Worm (Caenorhabditis elegans) whole organism, young adult: ENCODE data around the gene srx-14.
A peak's percentile ranks its signal among the peaks of the same experiment; 100 is the strongest.

Source experiments
- B0019.2 ChIP-seq: fragments of 200-800 bp; sonication (Bioruptor generic); conservative IDR thresholded peaks from 2 replicates; pipeline ENCODE4 v1.3.6; 2022; ENCODE audit warnings: missing genetic modification reagents, missing genetic modification characterization, missing compliant biosample characterization
- C17E4.6 ChIP-seq: fragments of 200-800 bp; sonication (Bioruptor generic); IDR thresholded peaks from 2 replicates; pipeline ENCODE4 v1.3.6; 2022; ENCODE audit warnings: missing genetic modification reagents, missing genetic modification characterization, missing compliant biosample characterization
- F52B5.7 ChIP-seq: sonication (generic microtip); optimal IDR thresholded peaks from 2 replicates; lab custom pipeline; 2016; ENCODE audit warnings: mild to moderate bottlenecking, missing genetic modification characterization, missing compliant biosample characterization
- K12H6.12 ChIP-seq: fragments of 200-800 bp; sonication (Bioruptor generic); optimal IDR thresholded peaks from 2 replicates; lab custom pipeline; 2018; ENCODE audit warnings: mild to moderate bottlenecking, missing genetic modification characterization, missing compliant biosample characterization
- ZK185.1 ChIP-seq: sonication (generic microtip); optimal IDR thresholded peaks from 2 replicates; lab custom pipeline; 2016; ENCODE audit warnings: mild to moderate bottlenecking, missing genetic modification characterization, missing compliant biosample characterization; ENCODE audit not compliant: poor library complexity, severe bottlenecking
- atf-7 ChIP-seq: sonication (generic microtip); optimal IDR thresholded peaks from 2 replicates; lab custom pipeline; 2017; ENCODE audit warnings: mild to moderate bottlenecking, missing genetic modification characterization, missing compliant biosample characterization
- attf-3 ChIP-seq: fragments of 200-800 bp; sonication (Bioruptor generic); conservative IDR thresholded peaks from 2 replicates; pipeline ENCODE4 v1.3.6; 2022; ENCODE audit warnings: missing genetic modification reagents, missing genetic modification characterization, missing compliant biosample characterization
- attf-6 ChIP-seq: fragments of 200-800 bp; sonication (Bioruptor generic); IDR thresholded peaks from 2 replicates; pipeline ENCODE4 v1.3.6; 2022; ENCODE audit warnings: missing genetic modification reagents, missing genetic modification characterization, missing compliant biosample characterization
- bed-1 ChIP-seq: fragments of 200-800 bp; sonication (Bioruptor generic); IDR thresholded peaks from 2 replicates; pipeline ENCODE4 v1.3.6; 2022; ENCODE audit warnings: missing genetic modification reagents, missing genetic modification characterization, missing compliant biosample characterization
- ccch-3 ChIP-seq: fragments of 200-800 bp; sonication (Bioruptor generic); optimal IDR thresholded peaks from 2 replicates; lab custom pipeline; 2018; ENCODE audit warnings: mild to moderate bottlenecking, missing genetic modification characterization, missing compliant biosample characterization
- ceh-91 ChIP-seq: fragments of 200-800 bp; sonication (Bioruptor generic); IDR thresholded peaks from 2 replicates; pipeline ENCODE4 v1.3.6; 2022; ENCODE audit warnings: missing genetic modification reagents, missing genetic modification characterization, missing compliant biosample characterization
- dpff-1 ChIP-seq: sonication (generic microtip); optimal IDR thresholded peaks from 2 replicates; lab custom pipeline; 2017; ENCODE audit warnings: mild to moderate bottlenecking, missing genetic modification characterization, missing compliant biosample characterization
- ekl-4 ChIP-seq: fragments of 200-800 bp; sonication (Bioruptor generic); IDR thresholded peaks from 2 replicates; pipeline ENCODE4 v1.3.6; 2022; ENCODE audit warnings: missing genetic modification reagents, missing genetic modification characterization, missing compliant biosample characterization
- ets-4 ChIP-seq: fragments of 200-800 bp; sonication (Bioruptor generic); optimal IDR thresholded peaks from 2 replicates; lab custom pipeline; 2018; ENCODE audit warnings: mild to moderate bottlenecking, missing genetic modification characterization, missing compliant biosample characterization
- hlh-26 ChIP-seq: fragments of 200-800 bp; sonication (Bioruptor generic); conservative IDR thresholded peaks from 2 replicates; pipeline ENCODE4 v1.3.6; 2022; ENCODE audit warnings: missing genetic modification reagents, missing genetic modification characterization, missing compliant biosample characterization
- hmg-1.2 ChIP-seq: fragments of 200-800 bp; sonication (Bioruptor generic); IDR thresholded peaks from 2 replicates; pipeline ENCODE4 v1.3.6; 2022; ENCODE audit warnings: missing genetic modification reagents, missing genetic modification characterization, missing compliant biosample characterization
- hrde-1 ChIP-seq: sonication (generic microtip); optimal IDR thresholded peaks from 2 replicates; lab custom pipeline; 2016; ENCODE audit warnings: missing genetic modification characterization, mild to moderate bottlenecking, missing compliant biosample characterization, moderate library complexity, missing genotype, missing genetic modification reagents, borderline replicate concordance
- hsf-1 ChIP-seq: fragments of 200-800 bp; sonication (Bioruptor generic); IDR thresholded peaks from 2 replicates; pipeline ENCODE4 v1.3.6; 2022; ENCODE audit warnings: missing genetic modification reagents, missing genetic modification characterization, missing compliant biosample characterization
- let-526 ChIP-seq: fragments of 200-800 bp; sonication (Bioruptor generic); IDR thresholded peaks from 2 replicates; pipeline ENCODE4 v1.3.6; 2022; ENCODE audit warnings: missing genetic modification reagents, missing genetic modification characterization, missing compliant biosample characterization
- lin-35 ChIP-seq, 3 experiments: fragments of 150-350 bp in 2 of 3; sonication (generic microtip) in 1 of 3; optimal IDR thresholded peaks; 2 replicates each; lab custom pipeline; 2014 to 2018; ENCODE audit warnings: missing biosample characterization in 3 of 3, missing genetic modification characterization in 3 of 3, missing genetic modification reagents in 3 of 3
- lsy-27 ChIP-seq: sonication (generic microtip); optimal IDR thresholded peaks from 2 replicates; lab custom pipeline; 2017; ENCODE audit warnings: missing genetic modification characterization, mild to moderate bottlenecking, missing compliant biosample characterization, antibody characterized with exemption, missing genotype, borderline replicate concordance; ENCODE audit not compliant: insufficient read depth
- mxl-1 ChIP-seq: sonication (generic microtip); optimal IDR thresholded peaks from 2 replicates; lab custom pipeline; 2016; ENCODE audit warnings: missing genetic modification characterization, missing compliant biosample characterization
- nfyb-1 ChIP-seq: fragments of 200-800 bp; sonication (Bioruptor generic); IDR thresholded peaks from 2 replicates; pipeline ENCODE4 v1.3.6; 2022; ENCODE audit warnings: missing genetic modification reagents, missing genetic modification characterization, missing compliant biosample characterization
- nhr-120 ChIP-seq: fragments of 200-800 bp; sonication (Bioruptor generic); IDR thresholded peaks from 2 replicates; pipeline ENCODE4 v1.3.6; 2022; ENCODE audit warnings: missing genetic modification characterization, missing compliant biosample characterization
- nhr-27 ChIP-seq: fragments of 200-800 bp; sonication (Bioruptor generic); optimal IDR thresholded peaks from 2 replicates; lab custom pipeline; 2018; ENCODE audit warnings: mild to moderate bottlenecking, missing genetic modification characterization, moderate library complexity, missing compliant biosample characterization
- nhr-80 ChIP-seq: sonication (generic microtip); optimal IDR thresholded peaks from 2 replicates; lab custom pipeline; 2016; ENCODE audit warnings: missing genetic modification characterization, missing compliant biosample characterization
- rpc-1 ChIP-seq, 2 experiments: fragments of 150-350 bp in 1 of 2; sonication (generic microtip) in 1 of 2; optimal IDR thresholded peaks; 2 replicates each; lab custom pipeline; 2014 to 2018; ENCODE audit warnings: missing biosample characterization in 1 of 2, missing genetic modification characterization in 1 of 2, missing genetic modification reagents in 1 of 2, missing genotype in 1 of 2
- somi-1 ChIP-seq: fragments of 200-800 bp; sonication (Bioruptor generic); optimal IDR thresholded peaks from 2 replicates; lab custom pipeline; 2018; ENCODE audit warnings: mild to moderate bottlenecking, missing genetic modification characterization, missing compliant biosample characterization
- sptf-2 ChIP-seq: fragments of 200-800 bp; sonication (Bioruptor generic); optimal IDR thresholded peaks from 2 replicates; lab custom pipeline; 2018; ENCODE audit warnings: mild to moderate bottlenecking, missing genetic modification characterization, missing compliant biosample characterization
- tbp1 ChIP-seq: fragments of 200-800 bp; sonication (Bioruptor generic); optimal IDR thresholded peaks from 2 replicates; lab custom pipeline; 2018; ENCODE audit warnings: mild to moderate bottlenecking, missing genetic modification characterization, missing compliant biosample characterization
- zim-3 ChIP-seq: sonication (generic microtip); optimal IDR thresholded peaks from 2 replicates; lab custom pipeline; 2017; ENCODE audit warnings: mild to moderate bottlenecking, missing genetic modification characterization, moderate library complexity, missing compliant biosample characterization
- ztf-26 ChIP-seq: sonication (generic microtip); optimal IDR thresholded peaks from 2 replicates; lab custom pipeline; 2017; ENCODE audit warnings: missing genetic modification characterization, missing compliant biosample characterization
- ztf-6 ChIP-seq: fragments of 200-800 bp; sonication (Bioruptor generic); IDR thresholded peaks from 2 replicates; pipeline ENCODE4 v1.3.6; 2022; ENCODE audit warnings: missing genetic modification reagents, missing genetic modification characterization, missing compliant biosample characterization

Gene srx-14

ce11 chrIV:1157928-1158327 is 44.4 kb upstream of the srx-14 start, which contains the start of gene C50A2.3:
Gene C50A2.3, minus strand, starts transcription at chrIV:1158028.
- TF ChIP-seq sptf-2 (GFP tag; lab: Kevin White, UChicago) (no peak), bed-1 (no peak), hlh-26 (no peak), nfyb-1 (GFP tag; lab: Robert Waterston, UW) (no peak), ztf-6 (GFP tag; lab: Robert Waterston, UW) (no peak), ceh-91 (GFP tag; lab: Robert Waterston, UW) (no peak), ekl-4 (no peak), lsy-27 (tag; lab: Kevin White, UChicago) (no peak), dpff-1 (tag; lab: Kevin White, UChicago) (no peak), F52B5.7 (no peak), K12H6.12 (tag; lab: Kevin White, UChicago) (no peak), somi-1 (GFP tag; lab: Kevin White, UChicago) (no peak), mxl-1 (no peak), ZK185.1 (no peak)

- peak; percentile 29; the same call in 1 of the 2 replicates for TF ChIP-seq hmg-1.2 (GFP tag; lab: Robert Waterston, UW)
- no peak for TF ChIP-seq hsf-1 (GFP tag; lab: Robert Waterston, UW)
- TF ChIP-seq lin-35 (GFP tag; optimal IDR thresholded peaks at IDR 0.05; lab: Kevin White, UChicago), result no peak
- TF ChIP-seq attf-3 (GFP tag; lab: Robert Waterston, UW), result no peak
- TF ChIP-seq ztf-26 (tag; lab: Kevin White, UChicago), result no peak
- no peak for TF ChIP-seq nhr-80
Observed at ce11 chrIV:1155206-1155605, 41.7 kb upstream of the srx-14 start.

ce11 chrIV:1153695-1154094 is 40.2 kb upstream of the srx-14 start:
- TF ChIP-seq hsf-1 (GFP tag; lab: Robert Waterston, UW), result peak; percentile 92

- TF ChIP-seq rpc-1 (optimal IDR thresholded peaks at IDR 0.05; lab: Kevin White, UChicago), result peak; percentile 8
- peak; percentile 61 for TF ChIP-seq rpc-1 (tag; optimal IDR thresholded peaks at IDR 0.05; lab: Kevin White, UChicago)
- no peak for TF ChIP-seq nfyb-1 (GFP tag; lab: Robert Waterston, UW)
- TF ChIP-seq tbp1 (GFP tag; lab: Kevin White, UChicago), result peak; percentile 42
- TF ChIP-seq nhr-80, result peak; percentile 39
Observed at ce11 chrIV:1148425-1149151, 35.0 kb upstream of the srx-14 start.

ce11 chrIV:1147594-1147993 is 34.1 kb upstream of the srx-14 start:
- TF ChIP-seq atf-7 (tag; lab: Kevin White, UChicago) (no peak), hrde-1 (no peak), zim-3 (tag; lab: Kevin White, UChicago) (no peak), hsf-1 (GFP tag; lab: Robert Waterston, UW) (no peak), nhr-27 (tag; lab: Kevin White, UChicago) (no peak), nhr-80 (peak; percentile 71), ztf-26 (tag; lab: Kevin White, UChicago) (no peak), K12H6.12 (tag; lab: Kevin White, UChicago) (no peak), nhr-120 (GFP tag; lab: Robert Waterston, UW) (no peak)

- TF ChIP-seq ccch-3 (no peak), B0019.2 (GFP tag; lab: Robert Waterston, UW) (no peak), let-526 (GFP tag; lab: Robert Waterston, UW) (no peak), C17E4.6 (no peak), ets-4 (GFP tag; lab: Kevin White, UChicago) (no peak), attf-6 (GFP tag; lab: Robert Waterston, UW) (no peak)
Observed at ce11 chrIV:1136658-1137057, 23.1 kb upstream of the srx-14 start, which contains the start of gene C44B12.6. Gene C44B12.6, minus strand, starts transcription at chrIV:1136758.
